Worm (Caenorhabditis elegans) whole organism, late embryonic: ENCODE results near the gene dhs-28.

Source experiments
- F13H6.1 ChIP-seq: sonication (generic microtip); optimal IDR thresholded peaks from 2 replicates; lab custom pipeline; 2016; ENCODE audit warnings: missing genetic modification characterization, missing compliant biosample characterization
- ama-1 ChIP-seq: fragments of 150-350 bp; optimal IDR thresholded peaks from 2 replicates; lab custom pipeline; 2014
- hlh-15 ChIP-seq: sonication (generic microtip); optimal IDR thresholded peaks from 2 replicates; lab custom pipeline; 2016; ENCODE audit warnings: missing genetic modification characterization, missing compliant biosample characterization
- hlh-30 ChIP-seq: sonication (generic microtip); optimal IDR thresholded peaks from 2 replicates; lab custom pipeline; 2017; ENCODE audit warnings: antibody characterized with exemption, missing genetic modification characterization, missing compliant biosample characterization; ENCODE audit not compliant: insufficient read depth
- nhr-11 ChIP-seq: fragments of 150-350 bp; optimal IDR thresholded peaks from 2 replicates; lab custom pipeline; 2014; ENCODE audit warnings: missing biosample characterization, missing genetic modification characterization
- pqm-1 ChIP-seq: sonication (generic microtip); optimal IDR thresholded peaks from 2 replicates; lab custom pipeline; 2016; ENCODE audit warnings: missing genetic modification characterization, missing compliant biosample characterization
- ttx-3 ChIP-seq: sonication (generic microtip); optimal IDR thresholded peaks from 2 replicates; lab custom pipeline; 2016; ENCODE audit warnings: missing genetic modification reagents, missing genetic modification characterization, missing compliant biosample characterization

ce11 chrX:6813025-6813424, 5.2 kb upstream of the dhs-28 start:
- TF ChIP-seq ama-1 (lab: Kevin White, UChicago) = no peak
- no peak for TF ChIP-seq nhr-11 (tag; lab: Kevin White, UChicago)
- no peak for TF ChIP-seq pqm-1
- no peak for TF ChIP-seq hlh-15
- TF ChIP-seq hlh-30 (tag; lab: Kevin White, UChicago) = no peak
- no peak for TF ChIP-seq ttx-3 (tag; lab: Kevin White, UChicago)
- TF ChIP-seq F13H6.1 (tag; lab: Kevin White, UChicago) = no peak
